Worm (Caenorhabditis elegans) whole organism, young adult: ENCODE measurements around the gene chil-8.

Experiments
- B0035.1 ChIP-seq: sonication (generic microtip); optimal IDR thresholded peaks from 2 replicates; lab custom pipeline; 2016; ENCODE audit warnings: missing genetic modification characterization, mild to moderate bottlenecking, missing compliant biosample characterization, missing genotype, missing genetic modification reagents
- ama-1 ChIP-seq, 3 experiments: fragments of 150-350 bp in 1 of 3; sonication (generic microtip) in 2 of 3; optimal IDR thresholded peaks; 2 replicates each; lab custom pipeline; 2014 to 2018; ENCODE audit warnings: missing biosample characterization in 2 of 3, missing genetic modification characterization in 2 of 3, missing genetic modification reagents in 2 of 3
- ceh-40 ChIP-seq: fragments of 200-800 bp; sonication (Bioruptor generic); IDR thresholded peaks from 2 replicates; pipeline ENCODE4 v1.3.6; 2022; ENCODE audit warnings: missing genetic modification characterization, missing compliant biosample characterization
- die-1 ChIP-seq: sonication (generic microtip); optimal IDR thresholded peaks from 2 replicates; lab custom pipeline; 2016; ENCODE audit warnings: missing genotype, mild to moderate bottlenecking, missing genetic modification characterization, missing compliant biosample characterization
- madf-3 ChIP-seq: fragments of 200-800 bp; sonication (Bioruptor generic); IDR thresholded peaks from 2 replicates; pipeline ENCODE4 v1.3.6; 2022; ENCODE audit warnings: missing genetic modification reagents, missing genetic modification characterization, missing compliant biosample characterization
- nhr-80 ChIP-seq: sonication (generic microtip); optimal IDR thresholded peaks from 2 replicates; lab custom pipeline; 2016; ENCODE audit warnings: missing genetic modification characterization, missing compliant biosample characterization

DNA sequence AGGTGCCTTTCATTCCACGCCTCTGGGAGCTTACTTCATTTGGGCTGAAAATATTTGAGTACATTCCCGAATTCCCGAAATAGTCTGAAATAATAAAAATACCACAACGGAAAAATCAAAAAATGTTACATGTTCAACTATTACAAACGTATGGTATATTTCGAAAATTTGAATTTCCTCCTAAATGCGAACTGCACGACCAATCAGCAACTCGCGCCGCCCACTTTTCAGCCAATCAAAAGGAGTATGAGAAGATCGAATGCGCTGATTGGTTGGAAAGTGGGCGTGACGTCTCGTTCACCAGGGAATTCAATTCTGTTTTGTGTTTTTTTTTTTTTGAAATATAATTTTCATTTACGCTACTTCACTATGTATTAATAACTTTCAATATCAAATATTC lies 4.2 kb downstream of the chil-8 start, which contains the start of gene old-1:
- TF ChIP-seq madf-3 (no peak), nhr-80 (tag; lab: Kevin White, UChicago) (no peak), die-1 (tag; lab: Kevin White, UChicago) (no peak), ama-1 (optimal IDR thresholded peaks at IDR 0.05; lab: Kevin White, UChicago) (no peak), ama-1 (GFP tag; optimal IDR thresholded peaks at IDR 0.05; lab: Kevin White, UChicago) (no peak), B0035.1 (tag; lab: Kevin White, UChicago) (no peak), ceh-40 (GFP tag; lab: Robert Waterston, UW) (no peak)
